Fruit fly (Drosophila melanogaster): Measurements from ENCODE around the gene Ir94h.

dm6 chr3R:23538719-23539145 lies 51.4 kb downstream of the Ir94h start, which contains the start of gene Ugt303B2:
- TF ChIP-seq Mio (GFP tag; optimal IDR thresholded peaks at IDR 0.05) (no peak), usp (GFP tag; optimal IDR thresholded peaks at IDR 0.05) (no peak), N (GFP tag; optimal IDR thresholded peaks at IDR 0.05) (no peak), lola (GFP tag; optimal IDR thresholded peaks at IDR 0.05) (no peak)

All from whole organism, wandering third instar larva.